Worm (Caenorhabditis elegans) whole organism, L1 larva: Measurements from ENCODE around the gene Y73B6BL.270.

Experiments used
- C04F5.9 ChIP-seq: sonication (generic microtip); optimal IDR thresholded peaks from 2 replicates; lab custom pipeline; 2016; ENCODE audit warnings: missing genetic modification characterization, missing compliant biosample characterization
- C16A3.4 ChIP-seq: fragments of 150-350 bp; optimal IDR thresholded peaks from 2 replicates; lab custom pipeline; 2014; ENCODE audit warnings: missing biosample characterization, missing genetic modification characterization
- aha-1 ChIP-seq: fragments of 150-350 bp; optimal IDR thresholded peaks from 2 replicates; lab custom pipeline; 2014; ENCODE audit warnings: missing biosample characterization, missing genetic modification characterization
- alr-1 ChIP-seq: fragments of 200-800 bp; sonication (Bioruptor generic); optimal IDR thresholded peaks from 2 replicates; lab custom pipeline; 2018; ENCODE audit warnings: borderline replicate concordance, mild to moderate bottlenecking, missing genetic modification characterization, missing compliant biosample characterization
- ama-1 ChIP-seq: fragments of 150-350 bp; optimal IDR thresholded peaks from 2 replicates; lab custom pipeline; 2014
- blmp-1 ChIP-seq: fragments of 150-350 bp; optimal IDR thresholded peaks from 2 replicates; lab custom pipeline; 2014; ENCODE audit warnings: missing biosample characterization, missing genetic modification characterization
- ceh-82 ChIP-seq, 3 experiments: fragments of 150-350 bp in 1 of 3; sonication (generic microtip) in 2 of 3; optimal IDR thresholded peaks; 2 replicates each; lab custom pipeline; 2014 to 2017; ENCODE audit warnings: missing biosample characterization in 3 of 3, missing genetic modification characterization in 3 of 3
- ceh-90 ChIP-seq: sonication (generic microtip); optimal IDR thresholded peaks from 2 replicates; lab custom pipeline; 2016; ENCODE audit warnings: missing genetic modification characterization, missing compliant biosample characterization
- dpl-1 ChIP-seq, 3 experiments: fragments of 150-350 bp in 2 of 3; sonication (generic microtip) in 1 of 3; optimal IDR thresholded peaks; 2 replicates each; lab custom pipeline; 2014 to 2017; ENCODE audit warnings: missing biosample characterization in 3 of 3, missing genetic modification characterization in 3 of 3, missing genetic modification reagents in 3 of 3
- dsc-1 ChIP-seq: sonication (generic microtip); optimal IDR thresholded peaks from 2 replicates; lab custom pipeline; 2016; ENCODE audit warnings: mild to moderate bottlenecking, missing genetic modification characterization, missing compliant biosample characterization
- egl-13 ChIP-seq: sonication (generic microtip); optimal IDR thresholded peaks from 2 replicates; lab custom pipeline; 2016; ENCODE audit warnings: missing genotype, missing genetic modification reagents, missing genetic modification characterization, missing compliant biosample characterization
- elt-3 ChIP-seq, 6 experiments: fragments of 150-350 bp in 1 of 6; sonication (generic microtip); optimal IDR thresholded peaks; 2 replicates each; lab custom pipeline; 2017 to 2018; ENCODE audit warnings: missing biosample characterization in 6 of 6, missing genetic modification characterization in 6 of 6, inconsistent platforms in 1 of 6
- fkh-10 ChIP-seq: sonication (generic microtip); optimal IDR thresholded peaks from 2 replicates; lab custom pipeline; 2017; ENCODE audit warnings: missing biosample characterization, missing genetic modification reagents, missing genetic modification characterization
- fkh-4 ChIP-seq: sonication (generic microtip); optimal IDR thresholded peaks from 2 replicates; lab custom pipeline; 2016; ENCODE audit warnings: missing compliant biosample characterization, missing genetic modification characterization, borderline replicate concordance
- fkh-8 ChIP-seq: sonication (generic microtip); optimal IDR thresholded peaks from 2 replicates; lab custom pipeline; 2016; ENCODE audit warnings: mild to moderate bottlenecking, missing genetic modification characterization, missing compliant biosample characterization
- fos-1 ChIP-seq: fragments of 150-350 bp; optimal IDR thresholded peaks from 2 replicates; lab custom pipeline; 2014; ENCODE audit warnings: missing biosample characterization, missing genetic modification characterization
- grh-1 ChIP-seq: fragments of 200-800 bp; sonication (Bioruptor generic); IDR thresholded peaks from 2 replicates; pipeline ENCODE4 v1.3.6; 2022; ENCODE audit warnings: missing genetic modification reagents, missing genetic modification characterization, missing compliant biosample characterization
- hpl-2 ChIP-seq: fragments of 150-350 bp; optimal IDR thresholded peaks from 2 replicates; lab custom pipeline; 2014; ENCODE audit warnings: missing biosample characterization, missing genetic modification reagents, missing genetic modification characterization
- irx-1 ChIP-seq: sonication (generic microtip); optimal IDR thresholded peaks from 2 replicates; lab custom pipeline; 2016; ENCODE audit warnings: missing genetic modification characterization, missing compliant biosample characterization
- jun-1 ChIP-seq: fragments of 150-350 bp; optimal IDR thresholded peaks from 2 replicates; lab custom pipeline; 2014; ENCODE audit warnings: missing biosample characterization, missing genetic modification reagents, missing genetic modification characterization
- lin-14 ChIP-seq: fragments of 200-800 bp; sonication (Bioruptor generic); optimal IDR thresholded peaks from 2 replicates; lab custom pipeline; 2018; ENCODE audit warnings: mild to moderate bottlenecking, missing genetic modification characterization, moderate library complexity, missing compliant biosample characterization
- lin-15B ChIP-seq: fragments of 150-350 bp; sonication (generic microtip); optimal IDR thresholded peaks from 3 replicates; lab custom pipeline; 2014; ENCODE audit warnings: missing biosample characterization, missing genetic modification characterization
- lin-39 ChIP-seq: fragments of 150-350 bp; optimal IDR thresholded peaks from 2 replicates; lab custom pipeline; 2014; ENCODE audit warnings: missing biosample characterization, missing genetic modification reagents, missing genetic modification characterization
- mdl-1 ChIP-seq, 2 experiments: fragments of 150-350 bp; optimal IDR thresholded peaks; 2 replicates each; lab custom pipeline; 2014 to 2017; ENCODE audit warnings: missing biosample characterization in 2 of 2, missing genetic modification characterization in 2 of 2, inconsistent platforms in 1 of 2
- mef-2 ChIP-seq: fragments of 150-350 bp; optimal IDR thresholded peaks from 2 replicates; lab custom pipeline; 2014; ENCODE audit warnings: missing biosample characterization, missing genetic modification characterization
- mep-1 ChIP-seq: fragments of 150-350 bp; optimal IDR thresholded peaks from 2 replicates; lab custom pipeline; 2014; ENCODE audit warnings: missing biosample characterization, missing genetic modification characterization
- nhr-11 ChIP-seq: fragments of 150-350 bp; optimal IDR thresholded peaks from 2 replicates; lab custom pipeline; 2014; ENCODE audit warnings: missing biosample characterization, missing genetic modification characterization
- nhr-47 ChIP-seq: sonication (generic microtip); optimal IDR thresholded peaks from 2 replicates; lab custom pipeline; 2016; ENCODE audit warnings: mild to moderate bottlenecking, missing genetic modification characterization, moderate library complexity, missing compliant biosample characterization
- nhr-76 ChIP-seq: sonication (generic microtip); optimal IDR thresholded peaks from 2 replicates; lab custom pipeline; 2017; ENCODE audit warnings: missing biosample characterization, missing genetic modification characterization
- nhr-77 ChIP-seq: fragments of 150-350 bp; optimal IDR thresholded peaks from 2 replicates; lab custom pipeline; 2014; ENCODE audit warnings: missing biosample characterization, missing genetic modification characterization
- nhr-90 ChIP-seq: sonication (generic microtip); optimal IDR thresholded peaks from 2 replicates; lab custom pipeline; 2016; ENCODE audit warnings: mild to moderate bottlenecking, missing genetic modification characterization, missing compliant biosample characterization; ENCODE audit not compliant: poor library complexity
- pqm-1 ChIP-seq: sonication (generic microtip); optimal IDR thresholded peaks from 3 replicates; lab custom pipeline; 2017; ENCODE audit warnings: missing biosample characterization, missing genetic modification characterization
- skn-1 ChIP-seq: fragments of 150-350 bp; optimal IDR thresholded peaks from 2 replicates; lab custom pipeline; 2014; ENCODE audit warnings: missing biosample characterization, missing genetic modification characterization
- snpc-4 ChIP-seq: fragments of 150-350 bp; optimal IDR thresholded peaks from 2 replicates; lab custom pipeline; 2014; ENCODE audit warnings: missing biosample characterization, missing genetic modification characterization
- snu-23 ChIP-seq: sonication (generic microtip); optimal IDR thresholded peaks from 2 replicates; lab custom pipeline; 2016; ENCODE audit warnings: missing genetic modification characterization, missing compliant biosample characterization
- sox-4 ChIP-seq: sonication (generic microtip); optimal IDR thresholded peaks from 2 replicates; lab custom pipeline; 2016; ENCODE audit warnings: missing genetic modification characterization, missing compliant biosample characterization
- sup-37 ChIP-seq: fragments of 200-800 bp; sonication (Bioruptor generic); optimal IDR thresholded peaks from 2 replicates; lab custom pipeline; 2018; ENCODE audit warnings: mild to moderate bottlenecking, missing genetic modification characterization, missing compliant biosample characterization
- swsn-7 ChIP-seq: sonication (generic microtip); optimal IDR thresholded peaks from 2 replicates; lab custom pipeline; 2016; ENCODE audit warnings: missing genetic modification characterization, missing compliant biosample characterization
- tlp-1 ChIP-seq: fragments of 150-350 bp; optimal IDR thresholded peaks from 2 replicates; lab custom pipeline; 2014; ENCODE audit warnings: missing biosample characterization, missing genetic modification characterization
- unc-62 ChIP-seq: fragments of 150-350 bp; optimal IDR thresholded peaks from 2 replicates; lab custom pipeline; 2014; ENCODE audit warnings: missing biosample characterization, missing genetic modification reagents, missing genetic modification characterization
- unc-86 ChIP-seq: sonication (generic microtip); optimal IDR thresholded peaks from 2 replicates; lab custom pipeline; 2016; ENCODE audit warnings: missing genetic modification characterization, missing compliant biosample characterization
- vab-15 ChIP-seq: sonication (generic microtip); optimal IDR thresholded peaks from 2 replicates; lab custom pipeline; 2017; ENCODE audit warnings: missing genotype, mild to moderate bottlenecking, missing genetic modification characterization, missing compliant biosample characterization
- zag-1 ChIP-seq: fragments of 150-350 bp; optimal IDR thresholded peaks from 2 replicates; lab custom pipeline; 2014; ENCODE audit warnings: missing biosample characterization, missing genetic modification characterization
- zip-4 ChIP-seq: fragments of 200-800 bp; sonication (Bioruptor generic); optimal IDR thresholded peaks from 2 replicates; lab custom pipeline; 2018; ENCODE audit warnings: mild to moderate bottlenecking, missing genetic modification characterization, moderate library complexity, missing compliant biosample characterization
- ztf-11 ChIP-seq, 2 experiments: sonication (generic microtip); optimal IDR thresholded peaks; 2 replicates each; lab custom pipeline; 2016 to 2017; ENCODE audit warnings: missing genetic modification characterization in 2 of 2, missing biosample characterization in 1 of 2, missing compliant biosample characterization in 1 of 2

The Y73B6BL.270 gene

DNA sequence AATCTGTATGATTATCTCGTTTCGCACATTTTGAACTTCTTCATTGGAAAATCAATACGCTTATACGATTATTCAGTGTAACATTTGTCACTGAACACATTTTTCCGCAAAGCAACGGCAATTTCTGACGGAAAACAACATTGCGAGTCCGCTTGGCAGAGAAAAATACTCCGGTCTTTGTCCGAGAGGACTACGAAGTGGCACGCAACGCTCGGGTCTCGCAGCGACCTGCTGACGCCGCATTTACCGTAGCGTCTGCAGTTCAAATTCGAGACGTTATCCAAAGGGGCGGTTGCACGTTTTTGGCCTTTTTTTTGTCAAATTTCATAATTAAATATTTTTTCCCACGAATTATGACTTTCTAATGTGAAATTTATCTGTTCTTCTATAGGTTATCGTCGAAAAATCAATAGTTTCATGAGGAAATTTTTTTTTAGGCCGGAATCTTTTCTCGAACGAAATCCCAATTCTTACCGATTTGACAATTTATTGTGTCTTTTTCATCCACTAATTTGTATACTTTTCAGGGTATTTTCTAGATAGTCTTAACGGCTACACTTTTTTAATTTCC is 41.4 kb upstream of the Y73B6BL.270 start, which contains the start of gene sqd-1 (continued):
- TF ChIP-seq nhr-11 (tag; lab: Kevin White, UChicago), result peak; percentile 74
- peak; percentile 94 for TF ChIP-seq fkh-8
- TF ChIP-seq sox-4 (tag; lab: Kevin White, UChicago), result peak; percentile 92
- TF ChIP-seq mep-1 (tag; lab: Kevin White, UChicago), result peak; percentile 95
- TF ChIP-seq jun-1 (tag; lab: Kevin White, UChicago), result peak; percentile 96
- TF ChIP-seq alr-1, result no peak
- TF ChIP-seq skn-1 (tag; lab: Kevin White, UChicago), result peak; percentile 95
- TF ChIP-seq unc-62 (GFP tag; lab: Kevin White, UChicago), result no peak
- TF ChIP-seq nhr-76 (tag; lab: Kevin White, UChicago), result peak; percentile 91
- peak in 1 of 2 experiments; percentile 92 for TF ChIP-seq mdl-1 (tag; optimal IDR thresholded peaks at IDR 0.05; lab: Kevin White, UChicago)
- peak; percentile 97 for TF ChIP-seq grh-1
- TF ChIP-seq pqm-1 (tag; lab: Kevin White, UChicago), result no peak
- peak; percentile 97 to 98 (median 97) for TF ChIP-seq ceh-82 (tag; optimal IDR thresholded peaks at IDR 0.05; lab: Kevin White, UChicago)
- TF ChIP-seq fos-1 (tag; lab: Kevin White, UChicago), result peak; percentile 73
- TF ChIP-seq dsc-1 (tag; lab: Kevin White, UChicago), result peak; percentile 97
- TF ChIP-seq aha-1, result peak; percentile 84
- TF ChIP-seq sup-37 (GFP tag; lab: Kevin White, UChicago), result peak; percentile 95
- TF ChIP-seq zip-4 (GFP tag; lab: Kevin White, UChicago), result peak; percentile 94
- peak; percentile 98 for TF ChIP-seq nhr-90
- TF ChIP-seq fkh-10 (GFP tag; lab: Kevin White, UChicago), result peak; percentile 80
- TF ChIP-seq ztf-11 (tag; optimal IDR thresholded peaks at IDR 0.05; lab: Kevin White, UChicago), result peak in 1 of 2 experiments; percentile 97
- TF ChIP-seq snpc-4, result peak; percentile 82
- peak; percentile 98 for TF ChIP-seq nhr-47 (tag; lab: Kevin White, UChicago)
- peak; percentile 85 for TF ChIP-seq ama-1 (lab: Kevin White, UChicago)
- TF ChIP-seq egl-13 (tag; lab: Kevin White, UChicago), result peak; percentile 96
- TF ChIP-seq unc-86 (tag; lab: Kevin White, UChicago), result peak; percentile 97
- peak; percentile 92 for TF ChIP-seq mef-2 (tag; lab: Kevin White, UChicago)
- TF ChIP-seq lin-14 (GFP tag; lab: Kevin White, UChicago), result peak; percentile 95
- peak; percentile 60 for TF ChIP-seq hpl-2 (GFP tag; lab: Kevin White, UChicago)
- no peak for TF ChIP-seq tlp-1 (tag; lab: Kevin White, UChicago)
- peak; percentile 77 for TF ChIP-seq blmp-1
- peak; percentile 98 for TF ChIP-seq swsn-7 (tag; lab: Kevin White, UChicago)
- TF ChIP-seq snu-23 (GFP tag; lab: Kevin White, UChicago), result peak; percentile 98
- TF ChIP-seq, all 84 proteins: peak for 72

- no peak for TF ChIP-seq fkh-4 (tag; lab: Kevin White, UChicago)
- no peak for TF ChIP-seq mef-2 (tag; lab: Kevin White, UChicago)
- no peak for TF ChIP-seq fkh-10 (GFP tag; lab: Kevin White, UChicago)
- TF ChIP-seq nhr-77, result no peak
- TF ChIP-seq lin-14 (GFP tag; lab: Kevin White, UChicago), result no peak
- TF ChIP-seq lin-15B (tag; lab: Kevin White, UChicago), result no peak
- no peak for TF ChIP-seq zag-1 (tag; lab: Kevin White, UChicago)
- no peak for TF ChIP-seq vab-15 (tag; lab: Kevin White, UChicago)
- TF ChIP-seq dpl-1 (GFP tag; optimal IDR thresholded peaks at IDR 0.05; lab: Kevin White, UChicago), result no peak
- TF ChIP-seq C16A3.4 (tag; lab: Kevin White, UChicago), result no peak
- TF ChIP-seq blmp-1, result no peak
- TF ChIP-seq fkh-8, result no peak
- TF ChIP-seq elt-3 (tag; optimal IDR thresholded peaks at IDR 0.05; lab: Kevin White, UChicago), result no peak
- TF ChIP-seq dsc-1 (tag; lab: Kevin White, UChicago), result no peak
- TF ChIP-seq zip-4 (GFP tag; lab: Kevin White, UChicago), result no peak
- TF ChIP-seq lin-39 (tag; lab: Kevin White, UChicago), result no peak
- TF ChIP-seq ceh-90, result no peak
- no peak for TF ChIP-seq irx-1 (tag; lab: Kevin White, UChicago)
- TF ChIP-seq C04F5.9 (tag; lab: Kevin White, UChicago), result no peak
Observed at ce11 chrIV:6325772-6326171, 39.4 kb upstream of the Y73B6BL.270 start.
